Worm (Caenorhabditis elegans) whole organism, L4 larva: ENCODE results near the gene mam-6.

Experiments used
- ceh-32 ChIP-seq: sonication (generic microtip); optimal IDR thresholded peaks from 2 replicates; lab custom pipeline; 2016; ENCODE audit warnings: mild to moderate bottlenecking, missing genetic modification characterization, missing compliant biosample characterization; ENCODE audit not compliant: poor library complexity
- egl-27 ChIP-seq: sonication (generic microtip); optimal IDR thresholded peaks from 3 replicates; lab custom pipeline; 2017; ENCODE audit warnings: missing biosample characterization, missing genetic modification reagents, missing genetic modification characterization
- fkh-10 ChIP-seq: fragments of 150-350 bp; optimal IDR thresholded peaks from 2 replicates; lab custom pipeline; 2014; ENCODE audit warnings: missing biosample characterization, missing genetic modification reagents, missing genetic modification characterization
- lin-13 ChIP-seq: fragments of 150-350 bp; optimal IDR thresholded peaks from 2 replicates; lab custom pipeline; 2014; ENCODE audit warnings: missing biosample characterization, missing genetic modification reagents, missing genetic modification characterization
- lin-15B ChIP-seq: fragments of 150-350 bp; sonication (generic microtip); optimal IDR thresholded peaks from 3 replicates; lab custom pipeline; 2014; ENCODE audit warnings: missing biosample characterization, missing genetic modification characterization
- lin-39 ChIP-seq: fragments of 150-350 bp; optimal IDR thresholded peaks from 2 replicates; lab custom pipeline; 2014; ENCODE audit warnings: missing biosample characterization, missing genetic modification reagents, missing genetic modification characterization
- pha-4 ChIP-seq, 2 experiments: fragments of 150-350 bp in 1 of 2; fragments of 200-800 bp in 1 of 2; sonication (Bioruptor generic) in 1 of 2; IDR thresholded peaks in 1 of 2; optimal IDR thresholded peaks in 1 of 2; 2 replicates each; pipeline versions ENCODE4 v1.3.6 to Lab custom; 2014 to 2022; ENCODE audit warnings: missing genetic modification characterization in 2 of 2, missing genetic modification reagents in 2 of 2, missing biosample characterization in 1 of 2, missing compliant biosample characterization in 1 of 2
- spr-3 ChIP-seq: fragments of 200-800 bp; sonication (Bioruptor generic); optimal IDR thresholded peaks from 2 replicates; lab custom pipeline; 2018; ENCODE audit warnings: mild to moderate bottlenecking, missing genetic modification characterization, missing compliant biosample characterization
- unc-130 ChIP-seq: sonication (generic microtip); optimal IDR thresholded peaks from 2 replicates; lab custom pipeline; 2016; ENCODE audit warnings: missing genetic modification reagents, missing genetic modification characterization, missing compliant biosample characterization
- unc-39 ChIP-seq: sonication (generic microtip); optimal IDR thresholded peaks from 2 replicates; lab custom pipeline; 2017; ENCODE audit warnings: missing biosample characterization, missing genetic modification characterization
- zag-1 ChIP-seq: fragments of 150-350 bp; optimal IDR thresholded peaks from 2 replicates; lab custom pipeline; 2014; ENCODE audit warnings: missing biosample characterization, missing genetic modification characterization

DNA sequence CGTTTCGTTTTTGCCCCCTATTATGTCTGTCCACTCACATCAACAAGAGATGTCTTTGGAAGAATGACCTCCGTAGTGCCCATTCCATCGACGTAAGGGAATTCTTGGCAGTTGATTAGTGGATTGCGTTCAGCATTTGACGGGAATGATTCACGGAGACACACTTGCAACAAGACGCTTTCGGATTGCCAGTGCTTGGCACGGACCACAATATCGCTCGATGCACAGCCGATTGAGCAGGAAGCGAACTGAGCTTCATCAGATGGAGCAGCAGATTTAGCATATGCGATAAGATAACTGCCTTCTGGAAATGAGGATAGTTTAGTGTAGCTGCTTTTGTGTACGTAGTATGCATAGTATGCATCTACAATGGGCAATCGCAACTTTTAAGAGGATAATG lies 34.3 kb upstream of the mam-6 start:
- TF ChIP-seq ceh-32, result no peak
- no peak for TF ChIP-seq zag-1 (tag; lab: Kevin White, UChicago)
- TF ChIP-seq spr-3, result no peak
- TF ChIP-seq egl-27 (tag; lab: Kevin White, UChicago), result no peak
- TF ChIP-seq unc-130, result no peak
- TF ChIP-seq fkh-10 (GFP tag; lab: Kevin White, UChicago), result no peak
- TF ChIP-seq unc-39, result no peak
- TF ChIP-seq lin-15B, result no peak
- no peak for TF ChIP-seq lin-13 (GFP tag; lab: Kevin White, UChicago)
- no peak for TF ChIP-seq pha-4 (GFP tag; IDR thresholded peaks at IDR 0.05; lab: Robert Waterston, UW)
- TF ChIP-seq pha-4 (tag; optimal IDR thresholded peaks at IDR 0.05; lab: Kevin White, UChicago), result no peak
- TF ChIP-seq lin-39 (tag; lab: Kevin White, UChicago), result no peak
